Fruit fly (Drosophila melanogaster) whole organism, embryonic: Measurements from ENCODE around the gene wdn.

ENCODE experiments used
- Abd-B ChIP-seq: fragments of 200-800 bp; sonication (Bioruptor generic); optimal IDR thresholded peaks from 2 replicates; lab custom pipeline; 2018; ENCODE audit warnings: missing biosample characterization, mild to moderate bottlenecking, missing genetic modification characterization, moderate library complexity
- Ada2b ChIP-seq: fragments of 200-800 bp; sonication (Bioruptor generic); IDR thresholded peaks from 2 replicates; pipeline ENCODE4 v1.3.6; 2022; ENCODE audit warnings: missing biosample characterization, missing genetic modification characterization
- BtbVII ChIP-seq: fragments of 200-800 bp; sonication (Bioruptor generic); optimal IDR thresholded peaks from 3 replicates; lab custom pipeline; 2017; ENCODE audit warnings: missing biosample characterization, mild to moderate bottlenecking, missing genetic modification characterization
- CG10147 ChIP-seq: fragments of 200-800 bp; sonication (Bioruptor generic); optimal IDR thresholded peaks from 2 replicates; lab custom pipeline; 2019; ENCODE audit warnings: missing biosample characterization, mild to moderate bottlenecking, missing genetic modification characterization, moderate library complexity
- CG10274 ChIP-seq: fragments of 200-800 bp; sonication (Bioruptor generic); optimal IDR thresholded peaks from 3 replicates; lab custom pipeline; 2017; ENCODE audit warnings: missing biosample characterization, mild to moderate bottlenecking, missing genetic modification characterization
- CG11085 ChIP-seq: fragments of 200-800 bp; sonication (Bioruptor generic); IDR thresholded peaks from 2 replicates; pipeline ENCODE4 v1.3.6; 2022; ENCODE audit warnings: missing biosample characterization, missing genetic modification characterization
- CG11456 ChIP-seq: fragments of 200-800 bp; sonication (Bioruptor generic); IDR thresholded peaks from 3 replicates; pipeline ENCODE4 v1.3.6; 2022; ENCODE audit warnings: missing biosample characterization, missing genetic modification characterization
- CG14441 ChIP-seq: fragments of 200-800 bp; sonication (Bioruptor generic); IDR thresholded peaks from 2 replicates; pipeline ENCODE4 v1.3.6; 2022; ENCODE audit warnings: missing biosample characterization, missing genetic modification characterization
- CG14710 ChIP-seq: fragments of 200-800 bp; sonication (Bioruptor generic); optimal IDR thresholded peaks from 3 replicates; lab custom pipeline; 2019; ENCODE audit warnings: missing biosample characterization, mild to moderate bottlenecking, missing genetic modification characterization, moderate library complexity
- CG16815 ChIP-seq: fragments of 200-800 bp; sonication (Bioruptor generic); optimal IDR thresholded peaks from 3 replicates; lab custom pipeline; 2017; ENCODE audit warnings: missing biosample characterization, mild to moderate bottlenecking, missing genetic modification characterization
- CG17385 ChIP-seq: fragments of 200-800 bp; sonication (Bioruptor generic); optimal IDR thresholded peaks from 3 replicates; lab custom pipeline; 2018; ENCODE audit warnings: missing biosample characterization, mild to moderate bottlenecking, missing genetic modification characterization
- CG17612 ChIP-seq: fragments of 200-800 bp; sonication (Bioruptor generic); IDR thresholded peaks from 2 replicates; pipeline ENCODE4 v1.3.6; 2022; ENCODE audit warnings: missing biosample characterization, missing genetic modification characterization
- CG18764 ChIP-seq: fragments of 200-800 bp; sonication (Bioruptor generic); optimal IDR thresholded peaks from 3 replicates; lab custom pipeline; 2016; ENCODE audit warnings: missing biosample characterization, missing genetic modification characterization
- CG2199 ChIP-seq: fragments of 200-800 bp; sonication (Bioruptor generic); IDR thresholded peaks from 3 replicates; pipeline ENCODE4 v1.3.6; 2022; ENCODE audit warnings: missing biosample characterization, missing genetic modification characterization
- CG3065 ChIP-seq: fragments of 200-800 bp; sonication (Bioruptor generic); optimal IDR thresholded peaks from 2 replicates; lab custom pipeline; 2016; ENCODE audit warnings: missing biosample characterization, missing genetic modification characterization
- CG3995 ChIP-seq: fragments of 200-800 bp; sonication (Bioruptor generic); optimal IDR thresholded peaks from 3 replicates; lab custom pipeline; 2016; ENCODE audit warnings: missing biosample characterization, missing genetic modification characterization
- CG4617 ChIP-seq: fragments of 200-800 bp; sonication (Bioruptor generic); optimal IDR thresholded peaks from 3 replicates; lab custom pipeline; 2016; ENCODE audit warnings: missing biosample characterization, missing genetic modification characterization, borderline replicate concordance
- CG6254 ChIP-seq: fragments of 200-800 bp; sonication (Bioruptor generic); optimal IDR thresholded peaks from 3 replicates; lab custom pipeline; 2017; ENCODE audit warnings: mild to moderate bottlenecking, missing biosample characterization, missing genetic modification reagents, missing genetic modification characterization
- CG8388 ChIP-seq: fragments of 200-800 bp; sonication (Bioruptor generic); optimal IDR thresholded peaks from 2 replicates; lab custom pipeline; 2019; ENCODE audit warnings: missing biosample characterization, mild to moderate bottlenecking, missing genetic modification characterization, moderate library complexity
- CG9437 ChIP-seq: fragments of 200-800 bp; sonication (Bioruptor generic); optimal IDR thresholded peaks from 2 replicates; lab custom pipeline; 2018; ENCODE audit warnings: missing biosample characterization, mild to moderate bottlenecking, missing genetic modification characterization
- Dref ChIP-seq: fragments of 200-800 bp; sonication (Bioruptor generic); IDR thresholded peaks from 2 replicates; pipeline ENCODE4 v1.3.6; 2022; ENCODE audit warnings: missing biosample characterization, missing genetic modification characterization
- Fer3 ChIP-seq: fragments of 200-800 bp; sonication (Bioruptor generic); optimal IDR thresholded peaks from 2 replicates; lab custom pipeline; 2018; ENCODE audit warnings: missing biosample characterization, mild to moderate bottlenecking, missing genetic modification characterization, moderate library complexity
- Hmx ChIP-seq: fragments of 200-800 bp; sonication (Bioruptor generic); optimal IDR thresholded peaks from 2 replicates; lab custom pipeline; 2016; ENCODE audit warnings: missing biosample characterization, missing genetic modification characterization
- Hr51 ChIP-seq, 2 experiments: fragments of 200-800 bp; sonication (Bioruptor generic); optimal IDR thresholded peaks; 2 replicates in 1 of 2; 3 replicates in 1 of 2; lab custom pipeline; 2016 to 2018; ENCODE audit warnings: missing biosample characterization in 2 of 2, missing genetic modification characterization in 2 of 2, mild to moderate bottlenecking in 1 of 2, moderate library complexity in 1 of 2
- Jarid2 ChIP-seq: fragments of 200-800 bp; sonication (Bioruptor generic); optimal IDR thresholded peaks from 3 replicates; lab custom pipeline; 2017; ENCODE audit warnings: mild to moderate bottlenecking, missing biosample characterization, missing genetic modification reagents, missing genetic modification characterization
- Lim3 ChIP-seq: fragments of 200-800 bp; sonication (Bioruptor generic); IDR thresholded peaks from 2 replicates; pipeline ENCODE4 v1.3.6; 2022; ENCODE audit warnings: missing biosample characterization, missing genetic modification characterization
- Lpt ChIP-seq: fragments of >200 bp; optimal IDR thresholded peaks from 2 replicates; lab custom pipeline; 2018; ENCODE audit warnings: missing biosample characterization, missing genetic modification characterization
- MESR4 ChIP-seq: fragments of 200-800 bp; sonication (Bioruptor generic); optimal IDR thresholded peaks from 2 replicates; lab custom pipeline; 2018; ENCODE audit warnings: missing biosample characterization, mild to moderate bottlenecking, missing genetic modification characterization, moderate library complexity
- NC2β ChIP-seq: fragments of 200-800 bp; sonication (Bioruptor generic); optimal IDR thresholded peaks from 2 replicates; lab custom pipeline; 2016; ENCODE audit warnings: missing biosample characterization, missing genetic modification characterization
- Neu2 ChIP-seq: fragments of 200-800 bp; sonication (Bioruptor generic); optimal IDR thresholded peaks from 3 replicates; lab custom pipeline; 2016; ENCODE audit warnings: missing biosample characterization, missing genetic modification characterization, borderline replicate concordance
- Oaz ChIP-seq: fragments of 200-800 bp; sonication (Bioruptor generic); IDR thresholded peaks from 2 replicates; pipeline ENCODE4 v1.3.6; 2022; ENCODE audit warnings: missing biosample characterization, missing genetic modification characterization
- Pdp1 ChIP-seq, 2 experiments: fragments of 200-800 bp; sonication (Bioruptor generic); optimal IDR thresholded peaks; 3 replicates each; lab custom pipeline; 2016; ENCODE audit warnings: missing biosample characterization in 2 of 2, missing genetic modification characterization in 2 of 2, mild to moderate bottlenecking in 1 of 2, moderate library complexity in 1 of 2
- Ptx1 ChIP-seq: fragments of 200-800 bp; sonication (Bioruptor generic); IDR thresholded peaks from 2 replicates; pipeline ENCODE4 v1.3.6; 2022; ENCODE audit warnings: missing biosample characterization, missing genetic modification characterization
- Rfx ChIP-seq: fragments of 200-800 bp; sonication (Bioruptor generic); IDR thresholded peaks from 2 replicates; pipeline ENCODE4 v1.3.6; 2022; ENCODE audit warnings: missing biosample characterization, missing genetic modification characterization
- Xrp1 ChIP-seq: fragments of 200-800 bp; sonication (Bioruptor generic); IDR thresholded peaks from 2 replicates; pipeline ENCODE4 v1.3.6; 2022; ENCODE audit warnings: missing biosample characterization, missing genetic modification characterization
- dysf ChIP-seq: fragments of 200-800 bp; sonication (Bioruptor generic); IDR thresholded peaks from 3 replicates; pipeline ENCODE4 v1.3.6; 2022; ENCODE audit warnings: missing biosample characterization, missing genetic modification characterization
- fd3F ChIP-seq: fragments of 200-800 bp; sonication (Bioruptor generic); optimal IDR thresholded peaks from 2 replicates; lab custom pipeline; 2018; ENCODE audit warnings: missing biosample characterization, mild to moderate bottlenecking, missing genetic modification characterization, moderate library complexity
- gro ChIP-seq: fragments of 200-800 bp; sonication (Bioruptor generic); optimal IDR thresholded peaks from 2 replicates; lab custom pipeline; 2016; ENCODE audit warnings: missing biosample characterization, missing genetic modification characterization
- gsb ChIP-seq: fragments of 200-800 bp; sonication (Bioruptor generic); IDR thresholded peaks from 2 replicates; pipeline ENCODE4 v1.3.6; 2022; ENCODE audit warnings: missing biosample characterization, missing genetic modification characterization
- ken ChIP-seq: fragments of 200-800 bp; sonication (Bioruptor generic); IDR thresholded peaks from 3 replicates; pipeline ENCODE4 v1.3.6; 2022; ENCODE audit warnings: missing biosample characterization, missing genetic modification characterization
- lmd ChIP-seq: fragments of 200-800 bp; sonication (Bioruptor generic); IDR thresholded peaks from 2 replicates; pipeline ENCODE4 v1.3.6; 2022; ENCODE audit warnings: missing biosample characterization, missing genetic modification characterization
- odd ChIP-seq: fragments of 200-800 bp; sonication (Bioruptor generic); optimal IDR thresholded peaks from 2 replicates; lab custom pipeline; 2017; ENCODE audit warnings: missing biosample characterization, mild to moderate bottlenecking, missing genetic modification characterization
- otp ChIP-seq: fragments of 200-800 bp; sonication (Bioruptor generic); IDR thresholded peaks from 3 replicates; pipeline ENCODE4, ENCODE4 v1.3.6; 2022; ENCODE audit warnings: missing biosample characterization, missing genetic modification characterization
- prd ChIP-seq, 3 experiments: fragments of >200 bp in 2 of 3; fragments of 200-800 bp in 1 of 3; sonication (Bioruptor generic) in 1 of 3; optimal IDR thresholded peaks in 2 of 3; IDR thresholded peaks in 1 of 3; 2 replicates in 2 of 3; 3 replicates in 1 of 3; pipeline versions ENCODE4 v1.3.6 to Lab custom; 2017 to 2022; ENCODE audit warnings: missing biosample characterization in 1 of 3, missing genetic modification characterization in 1 of 3
- salm ChIP-seq: fragments of 200-800 bp; sonication (Bioruptor generic); optimal IDR thresholded peaks from 2 replicates; lab custom pipeline; 2018; ENCODE audit warnings: missing biosample characterization, mild to moderate bottlenecking, missing genetic modification characterization
- slp2 ChIP-seq: fragments of 200-800 bp; sonication (Bioruptor generic); optimal IDR thresholded peaks from 2 replicates; lab custom pipeline; 2016; ENCODE audit warnings: missing biosample characterization, missing genetic modification characterization
- stwl ChIP-seq: fragments of 200-800 bp; sonication (Bioruptor generic); optimal IDR thresholded peaks from 3 replicates; lab custom pipeline; 2018; ENCODE audit warnings: missing biosample characterization, mild to moderate bottlenecking, missing genetic modification characterization, moderate library complexity
- wor ChIP-seq: fragments of 200-800 bp; sonication (Bioruptor generic); IDR thresholded peaks from 2 replicates; pipeline ENCODE4 v1.3.6; 2022; ENCODE audit warnings: missing biosample characterization, missing genetic modification characterization

wdn gene

DNA sequence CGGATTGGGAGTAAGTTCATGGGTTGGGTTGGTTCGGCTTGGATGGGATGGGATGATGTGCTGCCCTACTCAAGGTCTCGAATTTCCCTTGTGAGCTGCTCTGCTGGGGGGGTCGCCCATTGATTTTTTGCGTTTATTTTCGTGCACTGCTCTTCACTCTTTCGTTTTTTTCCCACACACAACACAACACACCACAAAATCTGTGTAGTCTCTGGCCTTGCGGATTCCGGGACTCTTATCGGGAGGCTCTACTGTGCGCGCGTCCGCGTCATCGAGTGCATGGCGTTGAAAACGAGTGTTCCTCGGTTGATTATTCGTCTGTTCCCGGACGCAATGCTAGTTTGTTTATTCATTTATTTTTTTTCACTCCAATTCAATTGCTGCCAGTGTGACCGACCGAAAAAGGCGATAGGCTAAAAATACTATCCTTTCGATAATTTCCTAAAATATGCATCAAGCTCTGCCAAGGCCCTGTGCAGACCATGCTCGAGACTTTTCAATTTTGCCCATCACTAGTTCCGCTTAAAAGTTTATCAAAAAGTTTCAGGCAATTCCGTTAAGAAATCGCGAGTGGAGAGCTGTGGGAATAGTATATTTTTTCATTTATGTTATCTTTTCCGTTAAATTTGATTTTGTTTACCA lies 20.6 kb upstream of the wdn start, which contains the start of gene WASp (continued):
- TF ChIP-seq ken (GFP tag; lab: Robert Waterston, UW) (peak; percentile 58; the same call in 1 of the 3 replicates), stwl (tag; lab: Kevin White, UChicago) (peak; percentile 94), CG11085 (GFP tag; lab: Robert Waterston, UW) (peak; percentile 33; the same call in 1 of the 2 replicates), odd (GFP tag; lab: Kevin White, UChicago) (no peak), slp2 (peak; percentile 78), Dref (GFP tag; lab: Robert Waterston, UW) (peak; percentile 80), CG6254 (GFP tag; lab: Kevin White, UChicago) (no peak), NC2β (peak; percentile 90), Jarid2 (GFP tag; lab: Kevin White, UChicago) (no peak), Lpt (GFP tag; lab: Kevin White, UChicago) (no peak), Rfx (GFP tag; lab: Robert Waterston, UW) (peak; percentile 86), CG10147 (GFP tag; lab: Kevin White, UChicago) (no peak), salm (tag; lab: Kevin White, UChicago) (peak; percentile 32), gro (GFP tag; lab: Kevin White, UChicago) (no peak), CG17385 (GFP tag; lab: Kevin White, UChicago) (no peak), prd (optimal IDR thresholded peaks at IDR 0.05; lab: Kevin White, UChicago) (no peak), prd (GFP tag; IDR thresholded peaks at IDR 0.05; lab: Robert Waterston, UW) (peak; percentile 46; the same call in 1 of the 3 replicates), Xrp1 (GFP tag; lab: Robert Waterston, UW) (peak; percentile 20; the same call in 1 of the 2 replicates), CG14441 (peak; percentile 70), gsb (peak; percentile 45; the same call in 1 of the 2 replicates), CG2199 (GFP tag; lab: Robert Waterston, UW) (0 out of 3 replicates have a peak, but pooled peaks have one; percentile 53), otp (GFP tag; lab: Robert Waterston, UW) (peak; percentile 46; the same call in 1 of the 3 replicates), Oaz (peak; percentile 39; the same call in 1 of the 2 replicates), CG4617 (GFP tag; lab: Kevin White, UChicago) (peak; percentile 93), CG3995 (GFP tag; lab: Kevin White, UChicago) (peak; percentile 69), fd3F (GFP tag; lab: Kevin White, UChicago) (peak; percentile 49), Hmx (GFP tag; lab: Kevin White, UChicago) (no peak), MESR4 (GFP tag; lab: Kevin White, UChicago) (peak; percentile 66), CG11456 (GFP tag; lab: Robert Waterston, UW) (peak; percentile 86), dysf (GFP tag; lab: Robert Waterston, UW) (peak; percentile 77), CG17612 (GFP tag; lab: Robert Waterston, UW) (0 out of 2 replicates have a peak, but pooled peaks have one; percentile 6), BtbVII (GFP tag; lab: Kevin White, UChicago) (peak; percentile 60), Lim3 (GFP tag; lab: Robert Waterston, UW) (no peak), CG10274 (GFP tag; lab: Kevin White, UChicago) (peak; percentile 15), CG16815 (GFP tag; lab: Kevin White, UChicago) (no peak), Ada2b (GFP tag; lab: Robert Waterston, UW) (0 out of 2 replicates have a peak, but pooled peaks have one; percentile 33), CG9437 (GFP tag; lab: Kevin White, UChicago) (peak; percentile 46), lmd (GFP tag; lab: Robert Waterston, UW) (peak; percentile 46; the same call in 1 of the 2 replicates), Ptx1 (GFP tag; lab: Robert Waterston, UW) (peak; percentile 60; the same call in 1 of the 2 replicates), CG14710 (tag; lab: Kevin White, UChicago) (peak; percentile 77), Pdp1 (GFP tag; optimal IDR thresholded peaks at IDR 0.05; lab: Kevin White, UChicago) (peak in 1 of 2 experiments; percentile 59), Neu2 (GFP tag; lab: Kevin White, UChicago) (no peak), CG3065 (GFP tag; lab: Kevin White, UChicago) (peak; percentile 63), Abd-B (peak; percentile 18), CG8388 (GFP tag; lab: Kevin White, UChicago) (peak; percentile 51), Fer3 (peak; percentile 62), CG18764 (GFP tag; lab: Kevin White, UChicago) (no peak), wor (GFP tag; lab: Robert Waterston, UW) (no peak), Hr51 (GFP tag; optimal IDR thresholded peaks at IDR 0.05; lab: Kevin White, UChicago) (peak in 1 of 2 experiments; percentile 71)
